Worm (Caenorhabditis elegans) whole organism, L1 larva: ENCODE results near the gene F40F8.1.

Source experiments
- C04F5.9 ChIP-seq: sonication (generic microtip); optimal IDR thresholded peaks from 2 replicates; lab custom pipeline; 2016; ENCODE audit warnings: missing genetic modification characterization, missing compliant biosample characterization
- aha-1 ChIP-seq: fragments of 150-350 bp; optimal IDR thresholded peaks from 2 replicates; lab custom pipeline; 2014; ENCODE audit warnings: missing biosample characterization, missing genetic modification characterization
- aly-2 ChIP-seq: fragments of 150-350 bp; optimal IDR thresholded peaks from 2 replicates; lab custom pipeline; 2014; ENCODE audit warnings: missing biosample characterization, missing genetic modification characterization
- ama-1 ChIP-seq: fragments of 150-350 bp; optimal IDR thresholded peaks from 2 replicates; lab custom pipeline; 2014
- ceh-63 ChIP-seq: fragments of 200-800 bp; sonication (Bioruptor generic); optimal IDR thresholded peaks from 2 replicates; lab custom pipeline; 2018; ENCODE audit warnings: mild to moderate bottlenecking, missing genetic modification characterization, missing compliant biosample characterization
- ceh-88 ChIP-seq: fragments of 200-800 bp; sonication (Bioruptor generic); IDR thresholded peaks from 2 replicates; pipeline ENCODE4 v1.3.6; 2022; ENCODE audit warnings: missing genetic modification characterization, missing compliant biosample characterization
- ceh-90 ChIP-seq: sonication (generic microtip); optimal IDR thresholded peaks from 2 replicates; lab custom pipeline; 2016; ENCODE audit warnings: missing genetic modification characterization, missing compliant biosample characterization
- efl-1 ChIP-seq, 4 experiments: fragments of 150-350 bp; optimal IDR thresholded peaks in 3 of 4; peaks in 1 of 4; 1 replicate in 1 of 4; 2 replicates in 3 of 4; lab custom pipeline; 2014; ENCODE audit warnings: missing biosample characterization in 2 of 4, missing genetic modification characterization in 2 of 4, missing genetic modification reagents in 2 of 4
- egl-13 ChIP-seq: sonication (generic microtip); optimal IDR thresholded peaks from 2 replicates; lab custom pipeline; 2016; ENCODE audit warnings: missing genotype, missing genetic modification reagents, missing genetic modification characterization, missing compliant biosample characterization
- egl-27 ChIP-seq, 2 experiments: fragments of 150-350 bp in 1 of 2; sonication (generic microtip); optimal IDR thresholded peaks; 3 replicates each; lab custom pipeline; 2017 to 2018; ENCODE audit warnings: missing biosample characterization in 2 of 2, missing genetic modification characterization in 2 of 2, missing genetic modification reagents in 2 of 2
- fkh-10 ChIP-seq: sonication (generic microtip); optimal IDR thresholded peaks from 2 replicates; lab custom pipeline; 2017; ENCODE audit warnings: missing biosample characterization, missing genetic modification reagents, missing genetic modification characterization
- isw-1 ChIP-seq: fragments of 200-800 bp; sonication (Bioruptor generic); IDR thresholded peaks from 2 replicates; pipeline ENCODE4 v1.3.6; 2022; ENCODE audit warnings: missing genetic modification characterization, missing compliant biosample characterization
- jun-1 ChIP-seq: fragments of 150-350 bp; optimal IDR thresholded peaks from 2 replicates; lab custom pipeline; 2014; ENCODE audit warnings: missing biosample characterization, missing genetic modification reagents, missing genetic modification characterization
- lin-14 ChIP-seq: fragments of 200-800 bp; sonication (Bioruptor generic); optimal IDR thresholded peaks from 2 replicates; lab custom pipeline; 2018; ENCODE audit warnings: mild to moderate bottlenecking, missing genetic modification characterization, moderate library complexity, missing compliant biosample characterization
- lin-35 ChIP-seq, 2 experiments: fragments of 150-350 bp; optimal IDR thresholded peaks; 2 replicates each; lab custom pipeline; 2014; ENCODE audit warnings: missing biosample characterization in 2 of 2, missing genetic modification characterization in 2 of 2, missing genetic modification reagents in 2 of 2
- lir-3 ChIP-seq: sonication (generic microtip); optimal IDR thresholded peaks from 2 replicates; lab custom pipeline; 2016; ENCODE audit warnings: mild to moderate bottlenecking, missing genetic modification characterization, moderate library complexity, missing compliant biosample characterization; ENCODE audit not compliant: poor library complexity
- mab-9 ChIP-seq: fragments of 200-800 bp; sonication (Bioruptor generic); IDR thresholded peaks from 2 replicates; pipeline ENCODE4 v1.3.6; 2022; ENCODE audit warnings: missing genetic modification reagents, missing genetic modification characterization, missing compliant biosample characterization
- mdl-1 ChIP-seq, 2 experiments: fragments of 150-350 bp; optimal IDR thresholded peaks; 2 replicates each; lab custom pipeline; 2014 to 2017; ENCODE audit warnings: missing biosample characterization in 2 of 2, missing genetic modification characterization in 2 of 2, inconsistent platforms in 1 of 2
- nhr-11 ChIP-seq: fragments of 150-350 bp; optimal IDR thresholded peaks from 2 replicates; lab custom pipeline; 2014; ENCODE audit warnings: missing biosample characterization, missing genetic modification characterization
- nhr-12 ChIP-seq: sonication (generic microtip); optimal IDR thresholded peaks from 2 replicates; lab custom pipeline; 2017; ENCODE audit warnings: missing biosample characterization, missing genetic modification characterization
- nhr-20 ChIP-seq: sonication (generic microtip); optimal IDR thresholded peaks from 2 replicates; lab custom pipeline; 2016; ENCODE audit warnings: mild to moderate bottlenecking, missing genetic modification characterization, missing compliant biosample characterization
- nhr-237 ChIP-seq: fragments of 150-350 bp; optimal IDR thresholded peaks from 2 replicates; lab custom pipeline; 2014; ENCODE audit warnings: missing biosample characterization, missing genetic modification characterization
- nhr-28 ChIP-seq: fragments of 150-350 bp; optimal IDR thresholded peaks from 2 replicates; lab custom pipeline; 2014; ENCODE audit warnings: missing biosample characterization, missing genetic modification characterization
- nhr-47 ChIP-seq: sonication (generic microtip); optimal IDR thresholded peaks from 2 replicates; lab custom pipeline; 2016; ENCODE audit warnings: mild to moderate bottlenecking, missing genetic modification characterization, moderate library complexity, missing compliant biosample characterization
- nhr-71 ChIP-seq: sonication (generic microtip); optimal IDR thresholded peaks from 2 replicates; lab custom pipeline; 2016; ENCODE audit warnings: mild to moderate bottlenecking, missing genetic modification characterization, moderate library complexity, missing compliant biosample characterization
- nhr-76 ChIP-seq: sonication (generic microtip); optimal IDR thresholded peaks from 2 replicates; lab custom pipeline; 2017; ENCODE audit warnings: missing biosample characterization, missing genetic modification characterization
- nhr-84 ChIP-seq: sonication (generic microtip); optimal IDR thresholded peaks from 2 replicates; lab custom pipeline; 2017; ENCODE audit warnings: missing biosample characterization, missing genetic modification characterization
- nhr-85 ChIP-seq: sonication (generic microtip); peaks from one replicate; lab custom pipeline; 2016; ENCODE audit warnings: missing genetic modification characterization, inconsistent platforms, missing compliant biosample characterization
- pag-3 ChIP-seq: sonication (generic microtip); optimal IDR thresholded peaks from 2 replicates; lab custom pipeline; 2017; ENCODE audit warnings: missing genetic modification characterization, mild to moderate bottlenecking, missing compliant biosample characterization, antibody characterized with exemption, borderline replicate concordance; ENCODE audit not compliant: insufficient read depth
- pax-3 ChIP-seq: fragments of 200-800 bp; sonication (Bioruptor generic); optimal IDR thresholded peaks from 2 replicates; lab custom pipeline; 2018; ENCODE audit warnings: mild to moderate bottlenecking, missing genetic modification characterization, moderate library complexity, missing compliant biosample characterization
- snu-23 ChIP-seq: sonication (generic microtip); optimal IDR thresholded peaks from 2 replicates; lab custom pipeline; 2016; ENCODE audit warnings: missing genetic modification characterization, missing compliant biosample characterization
- sptf-1 ChIP-seq: fragments of 150-350 bp; optimal IDR thresholded peaks from 2 replicates; lab custom pipeline; 2014; ENCODE audit warnings: missing biosample characterization, missing genetic modification characterization
- sup-37 ChIP-seq: fragments of 200-800 bp; sonication (Bioruptor generic); optimal IDR thresholded peaks from 2 replicates; lab custom pipeline; 2018; ENCODE audit warnings: mild to moderate bottlenecking, missing genetic modification characterization, missing compliant biosample characterization
- unc-130 ChIP-seq: fragments of 150-350 bp; optimal IDR thresholded peaks from 2 replicates; lab custom pipeline; 2017; ENCODE audit warnings: missing biosample characterization, missing genetic modification characterization, inconsistent platforms
- unc-30 ChIP-seq: sonication (generic microtip); optimal IDR thresholded peaks from 2 replicates; lab custom pipeline; 2017; ENCODE audit warnings: missing biosample characterization, missing genetic modification characterization
- unc-86 ChIP-seq: sonication (generic microtip); optimal IDR thresholded peaks from 2 replicates; lab custom pipeline; 2016; ENCODE audit warnings: missing genetic modification characterization, missing compliant biosample characterization
- zag-1 ChIP-seq: fragments of 150-350 bp; optimal IDR thresholded peaks from 2 replicates; lab custom pipeline; 2014; ENCODE audit warnings: missing biosample characterization, missing genetic modification characterization
- ztf-11 ChIP-seq, 2 experiments: sonication (generic microtip); optimal IDR thresholded peaks; 2 replicates each; lab custom pipeline; 2016 to 2017; ENCODE audit warnings: missing genetic modification characterization in 2 of 2, missing biosample characterization in 1 of 2, missing compliant biosample characterization in 1 of 2

F40F8.1 gene

DNA sequence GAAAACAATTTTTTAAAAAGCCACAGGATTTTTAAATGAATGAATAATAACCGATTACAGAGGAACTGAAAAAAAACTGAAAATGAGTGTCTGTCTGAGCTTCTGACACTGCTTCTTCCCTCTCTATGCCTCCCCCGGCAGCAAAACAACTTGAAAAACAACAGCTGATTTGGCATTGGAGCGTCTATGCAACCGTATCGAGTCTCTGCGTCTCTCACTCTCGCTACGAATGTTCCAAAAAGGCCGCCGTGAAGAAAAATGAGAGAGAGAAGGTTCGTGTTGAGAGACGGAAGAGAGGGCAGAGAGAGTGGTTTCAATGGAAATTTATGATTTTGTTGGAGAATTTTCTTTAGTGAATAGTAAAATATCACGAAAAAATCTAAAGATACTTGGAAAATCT is 24.4 kb upstream of the F40F8.1 start (continued):
- TF ChIP-seq mab-9 (GFP tag; lab: Robert Waterston, UW), result no peak
- no peak for TF ChIP-seq ceh-90 (tag; lab: Kevin White, UChicago)
- TF ChIP-seq ceh-88 (GFP tag; lab: Robert Waterston, UW), result no peak
- no peak for TF ChIP-seq nhr-28 (tag; lab: Kevin White, UChicago)
- peak; percentile 75 for TF ChIP-seq unc-130 (tag; lab: Kevin White, UChicago)
- peak; percentile 71 for TF ChIP-seq nhr-71 (tag; lab: Kevin White, UChicago)
- TF ChIP-seq zag-1 (tag; lab: Kevin White, UChicago), result no peak
- TF ChIP-seq unc-30 (tag; lab: Kevin White, UChicago), result no peak
- TF ChIP-seq nhr-20 (tag; lab: Kevin White, UChicago), result peak; percentile 68
- TF ChIP-seq pag-3 (tag; lab: Kevin White, UChicago), result no peak
- TF ChIP-seq C04F5.9 (tag; lab: Kevin White, UChicago), result no peak
- peak in 1 of 2 experiments; percentile 51 for TF ChIP-seq mdl-1 (tag; optimal IDR thresholded peaks at IDR 0.05; lab: Kevin White, UChicago)
- no peak for TF ChIP-seq lir-3
- TF ChIP-seq aha-1 (tag; lab: Kevin White, UChicago), result no peak
- TF ChIP-seq nhr-47 (tag; lab: Kevin White, UChicago), result peak; percentile 51
- TF ChIP-seq aly-2 (tag; lab: Kevin White, UChicago), result no peak
- peak; percentile 70 for TF ChIP-seq snu-23 (GFP tag; lab: Kevin White, UChicago)
- peak; percentile 26 for TF ChIP-seq isw-1 (GFP tag; lab: Robert Waterston, UW)
- no peak for TF ChIP-seq egl-13 (tag; lab: Kevin White, UChicago)
- TF ChIP-seq nhr-12 (tag; lab: Kevin White, UChicago), result no peak
- TF ChIP-seq efl-1 (optimal IDR thresholded peaks at IDR 0.05; lab: Kevin White, UChicago), result peak; percentile 73 to 74
- peak; percentile 71 to 94 for TF ChIP-seq efl-1 (GFP tag; optimal IDR thresholded peaks at IDR 0.05 in 1 of 2; lab: Kevin White, UChicago)
- TF ChIP-seq sup-37, result no peak
- peak; percentile 80 for TF ChIP-seq nhr-85 (tag; lab: Kevin White, UChicago)
- TF ChIP-seq fkh-10 (GFP tag; lab: Kevin White, UChicago), result no peak
- peak; percentile 94 for TF ChIP-seq lin-14 (GFP tag; lab: Kevin White, UChicago)
- TF ChIP-seq unc-86 (tag; lab: Kevin White, UChicago), result peak; percentile 19
- no peak for TF ChIP-seq nhr-11 (tag; lab: Kevin White, UChicago)
- no peak for TF ChIP-seq sptf-1 (tag; lab: Kevin White, UChicago)

ce11 chrII:11103657-11104056 is 23.8 kb upstream of the F40F8.1 start, which contains the start of gene C09H10.5:
TSS of gene C09H10.5 (minus strand) at chrII:11103757.
- TF ChIP-seq jun-1 (tag; lab: Kevin White, UChicago), result no peak
- no peak for TF ChIP-seq pax-3 (tag; lab: Kevin White, UChicago)
- TF ChIP-seq ceh-63 (GFP tag; lab: Kevin White, UChicago), result no peak
- TF ChIP-seq lin-35 (GFP tag; optimal IDR thresholded peaks at IDR 0.05; lab: Kevin White, UChicago), result no peak
- TF ChIP-seq unc-86 (tag; lab: Kevin White, UChicago), result no peak
- TF ChIP-seq nhr-237 (tag; lab: Kevin White, UChicago), result no peak
- TF ChIP-seq nhr-28 (tag; lab: Kevin White, UChicago), result no peak
- TF ChIP-seq ztf-11 (tag; optimal IDR thresholded peaks at IDR 0.05; lab: Kevin White, UChicago), result no peak
- no peak for TF ChIP-seq aly-2 (tag; lab: Kevin White, UChicago)
- no peak for TF ChIP-seq nhr-76 (tag; lab: Kevin White, UChicago)
- TF ChIP-seq nhr-84 (tag; lab: Kevin White, UChicago), result no peak
- no peak for TF ChIP-seq egl-27 (tag; optimal IDR thresholded peaks at IDR 0.05; lab: Kevin White, UChicago)

- TF ChIP-seq ama-1 (lab: Kevin White, UChicago), result no peak
These were observed 23.3 kb upstream of the F40F8.1 start, which contains the start of gene C09H10.9 for ce11 chrII:11104162-11104561. TSS of gene C09H10.9 (plus strand) at chrII:11104462.
